Fruit fly (Drosophila melanogaster) whole organism, prepupa: ENCODE measurements around the gene RhoGAP71E.

Experiments used
- CG6163 ChIP-seq: fragments of 200-800 bp; sonication (Bioruptor generic); IDR thresholded peaks from 3 replicates; pipeline ENCODE4 v1.3.6; 2022; ENCODE audit warnings: missing biosample characterization, missing genetic modification characterization
- CG8119 ChIP-seq: fragments of 200-800 bp; sonication (Bioruptor generic); IDR thresholded peaks from 3 replicates; pipeline ENCODE4 v1.3.6; 2022; ENCODE audit warnings: missing biosample characterization, missing genetic modification characterization
- Eip75B ChIP-seq: fragments of 200-800 bp; sonication (Bioruptor generic); optimal IDR thresholded peaks from 3 replicates; lab custom pipeline; 2016; ENCODE audit warnings: missing biosample characterization, missing genetic modification characterization
- Eip78C ChIP-seq: fragments of 200-800 bp; sonication (Bioruptor generic); peaks from one replicate; lab custom pipeline; 2016; ENCODE audit warnings: missing biosample characterization, missing genetic modification characterization
- OdsH ChIP-seq: fragments of 200-800 bp; sonication (Bioruptor generic); optimal IDR thresholded peaks from 3 replicates; lab custom pipeline; 2016; ENCODE audit warnings: missing biosample characterization, missing genetic modification characterization
- Sox102F ChIP-seq: fragments of 200-800 bp; sonication (Bioruptor generic); optimal IDR thresholded peaks from 2 replicates; lab custom pipeline; 2016; ENCODE audit warnings: missing biosample characterization, mild to moderate bottlenecking, missing genetic modification characterization
- cyc ChIP-seq: fragments of 200-800 bp; sonication (Bioruptor generic); optimal IDR thresholded peaks from 3 replicates; lab custom pipeline; 2016; ENCODE audit warnings: missing biosample characterization, missing genetic modification characterization
- eg ChIP-seq: fragments of 200-800 bp; sonication (Bioruptor generic); IDR thresholded peaks from 3 replicates; pipeline ENCODE4 v1.3.6; 2022; ENCODE audit warnings: missing biosample characterization, missing genetic modification characterization
- spab ChIP-seq: fragments of 200-800 bp; sonication (Bioruptor generic); optimal IDR thresholded peaks from 2 replicates; lab custom pipeline; 2017; ENCODE audit warnings: missing biosample characterization, mild to moderate bottlenecking, missing genetic modification characterization, missing genetic modification reagents

dm6 chr3L:15588514-15589138, at the start of gene RhoGAP71E:
- peak; percentile 67 for TF ChIP-seq Eip78C (GFP tag; lab: Kevin White, UChicago)
- no peak for TF ChIP-seq OdsH (GFP tag; lab: Kevin White, UChicago)
- peak; percentile 78; the same call in 2 of the 3 replicates for TF ChIP-seq CG6163
- peak; percentile 22 for TF ChIP-seq Sox102F (GFP tag; lab: Kevin White, UChicago)
- no peak for TF ChIP-seq Eip75B (GFP tag; lab: Kevin White, UChicago)
- peak; percentile 55; the same call in 2 of the 3 replicates for TF ChIP-seq eg
- peak; percentile 75 for TF ChIP-seq CG8119 (GFP tag; lab: Robert Waterston, UW)
- TF ChIP-seq cyc (GFP tag; lab: Kevin White, UChicago): peak; percentile 16
- TF ChIP-seq spab: no peak
